Fruit fly (Drosophila melanogaster) whole organism, embryonic: ENCODE measurements around the gene CG32487.

Experiments used
- Bgb ChIP-seq: fragments of 200-800 bp; sonication (Bioruptor generic); IDR thresholded peaks from 2 replicates; pipeline ENCODE4 v1.3.6; 2022; ENCODE audit warnings: missing biosample characterization, missing genetic modification characterization; ENCODE audit not compliant: partially characterized antibody
- CG10147 ChIP-seq: fragments of 200-800 bp; sonication (Bioruptor generic); optimal IDR thresholded peaks from 2 replicates; lab custom pipeline; 2019; ENCODE audit warnings: missing biosample characterization, mild to moderate bottlenecking, missing genetic modification characterization, moderate library complexity
- CG10209 ChIP-seq: fragments of 200-800 bp; sonication (Bioruptor generic); optimal IDR thresholded peaks from 3 replicates; lab custom pipeline; 2017; ENCODE audit warnings: missing biosample characterization, mild to moderate bottlenecking, missing genetic modification characterization, missing genetic modification reagents
- CG11696 ChIP-seq: fragments of 200-800 bp; sonication (Bioruptor generic); IDR thresholded peaks from 2 replicates; pipeline ENCODE4 v1.3.6; 2022; ENCODE audit warnings: missing biosample characterization, missing genetic modification characterization
- CG12071 ChIP-seq: fragments of 200-800 bp; sonication (Bioruptor generic); optimal IDR thresholded peaks from 3 replicates; lab custom pipeline; 2018; ENCODE audit warnings: missing biosample characterization, mild to moderate bottlenecking, missing genetic modification characterization
- CG13123 ChIP-seq: fragments of 200-800 bp; sonication (Bioruptor generic); optimal IDR thresholded peaks from 2 replicates; lab custom pipeline; 2016; ENCODE audit warnings: missing biosample characterization, missing genetic modification characterization
- CG14441 ChIP-seq: fragments of 200-800 bp; sonication (Bioruptor generic); IDR thresholded peaks from 2 replicates; pipeline ENCODE4 v1.3.6; 2022; ENCODE audit warnings: missing biosample characterization, missing genetic modification characterization
- CG15269 ChIP-seq: fragments of 200-800 bp; sonication (Bioruptor generic); optimal IDR thresholded peaks from 2 replicates; lab custom pipeline; 2018; ENCODE audit warnings: missing biosample characterization, mild to moderate bottlenecking, missing genetic modification characterization, moderate library complexity
- CG1529 ChIP-seq: fragments of 200-800 bp; sonication (Bioruptor generic); optimal IDR thresholded peaks from 3 replicates; lab custom pipeline; 2018; ENCODE audit warnings: missing biosample characterization, missing genetic modification characterization
- CG1603 ChIP-seq: fragments of 200-800 bp; sonication (Bioruptor generic); optimal IDR thresholded peaks from 2 replicates; lab custom pipeline; 2019; ENCODE audit warnings: missing biosample characterization, mild to moderate bottlenecking, missing genetic modification characterization, moderate library complexity
- CG2120 ChIP-seq: fragments of 200-800 bp; sonication (Bioruptor generic); optimal IDR thresholded peaks from 3 replicates; lab custom pipeline; 2016; ENCODE audit warnings: missing biosample characterization, missing genetic modification characterization
- CG30020 ChIP-seq: fragments of 200-800 bp; optimal IDR thresholded peaks from 2 replicates; lab custom pipeline; 2019; ENCODE audit warnings: missing biosample characterization, mild to moderate bottlenecking, missing genetic modification characterization, moderate library complexity
- CG4424 ChIP-seq: fragments of 200-800 bp; sonication (Bioruptor generic); optimal IDR thresholded peaks from 3 replicates; lab custom pipeline; 2016; ENCODE audit warnings: missing biosample characterization, missing genetic modification characterization
- CG4617 ChIP-seq: fragments of 200-800 bp; sonication (Bioruptor generic); optimal IDR thresholded peaks from 3 replicates; lab custom pipeline; 2016; ENCODE audit warnings: missing biosample characterization, missing genetic modification characterization, borderline replicate concordance
- CG6791 ChIP-seq: fragments of 200-800 bp; sonication (Bioruptor generic); IDR thresholded peaks from 3 replicates; pipeline ENCODE4 v1.3.6; 2022; ENCODE audit warnings: missing biosample characterization, missing genetic modification characterization; ENCODE audit not compliant: partially characterized antibody
- CG7839 ChIP-seq: fragments of 200-800 bp; sonication (Bioruptor generic); optimal IDR thresholded peaks from 3 replicates; lab custom pipeline; 2018; ENCODE audit warnings: missing biosample characterization, mild to moderate bottlenecking, missing genetic modification characterization, moderate library complexity
- MTF-1 ChIP-seq: fragments of 200-800 bp; sonication (Bioruptor generic); optimal IDR thresholded peaks from 2 replicates; lab custom pipeline; 2018; ENCODE audit warnings: missing biosample characterization, mild to moderate bottlenecking, missing genetic modification characterization, borderline replicate concordance
- Med ChIP-seq: fragments of 200-800 bp; sonication (Bioruptor generic); peaks from one replicate; lab custom pipeline; 2016; ENCODE audit warnings: missing biosample characterization, missing genetic modification characterization, mild to moderate bottlenecking, inconsistent platforms, moderate library complexity
- NfI ChIP-seq: fragments of 200-800 bp; sonication (Bioruptor generic); optimal IDR thresholded peaks from 3 replicates; lab custom pipeline; 2018; ENCODE audit warnings: missing biosample characterization, mild to moderate bottlenecking, missing genetic modification characterization, moderate library complexity
- Oli ChIP-seq: fragments of 200-800 bp; sonication (Bioruptor generic); optimal IDR thresholded peaks from 2 replicates; lab custom pipeline; 2018; ENCODE audit warnings: missing biosample characterization, mild to moderate bottlenecking, missing genetic modification characterization, moderate library complexity
- Rfx ChIP-seq: fragments of 200-800 bp; sonication (Bioruptor generic); IDR thresholded peaks from 2 replicates; pipeline ENCODE4 v1.3.6; 2022; ENCODE audit warnings: missing biosample characterization, missing genetic modification characterization
- Rx ChIP-seq: fragments of 200-800 bp; sonication (Bioruptor generic); IDR thresholded peaks from 2 replicates; pipeline ENCODE4 v1.3.6; 2022; ENCODE audit warnings: missing biosample characterization, missing genetic modification characterization
- Sin3A ChIP-seq: fragments of >200 bp; optimal IDR thresholded peaks from 2 replicates; lab custom pipeline; 2018
- Sox100B ChIP-seq: fragments of 200-800 bp; sonication (Bioruptor generic); optimal IDR thresholded peaks from 3 replicates; lab custom pipeline; 2018; ENCODE audit warnings: missing biosample characterization, mild to moderate bottlenecking, missing genetic modification characterization
- Sox102F ChIP-seq: fragments of 200-800 bp; sonication (Bioruptor generic); optimal IDR thresholded peaks from 2 replicates; lab custom pipeline; 2018; ENCODE audit warnings: missing biosample characterization, mild to moderate bottlenecking, missing genetic modification characterization, moderate library complexity
- Xrp1 ChIP-seq: fragments of 200-800 bp; sonication (Bioruptor generic); IDR thresholded peaks from 2 replicates; pipeline ENCODE4 v1.3.6; 2022; ENCODE audit warnings: missing biosample characterization, missing genetic modification characterization
- bsh ChIP-seq, 2 experiments: fragments of 200-800 bp; sonication (Bioruptor generic); optimal IDR thresholded peaks; 2 replicates each; lab custom pipeline; 2017 to 2018; ENCODE audit warnings: mild to moderate bottlenecking in 2 of 2, missing biosample characterization in 2 of 2, missing genetic modification characterization in 2 of 2, moderate library complexity in 1 of 2
- dmrt99B ChIP-seq: fragments of 200-800 bp; sonication (Bioruptor generic); optimal IDR thresholded peaks from 2 replicates; lab custom pipeline; 2018; ENCODE audit warnings: missing biosample characterization, mild to moderate bottlenecking, missing genetic modification characterization, moderate library complexity
- ewg ChIP-seq: fragments of 200-800 bp; sonication (Bioruptor generic); optimal IDR thresholded peaks from 3 replicates; lab custom pipeline; 2017; ENCODE audit warnings: mild to moderate bottlenecking, missing biosample characterization, missing genetic modification reagents, missing genetic modification characterization
- fd96Cb ChIP-seq: fragments of 200-800 bp; sonication (Bioruptor generic); optimal IDR thresholded peaks from 2 replicates; lab custom pipeline; 2018; ENCODE audit warnings: missing biosample characterization, mild to moderate bottlenecking, missing genetic modification characterization, moderate library complexity
- gem ChIP-seq: fragments of 200-800 bp; sonication (Bioruptor generic); optimal IDR thresholded peaks from 2 replicates; lab custom pipeline; 2019; ENCODE audit warnings: missing biosample characterization, mild to moderate bottlenecking, missing genetic modification characterization, moderate library complexity
- gsb ChIP-seq: fragments of 200-800 bp; sonication (Bioruptor generic); IDR thresholded peaks from 2 replicates; pipeline ENCODE4 v1.3.6; 2022; ENCODE audit warnings: missing biosample characterization, missing genetic modification characterization
- ham ChIP-seq: fragments of 200-800 bp; sonication (Bioruptor generic); IDR thresholded peaks from 2 replicates; pipeline ENCODE4 v1.3.6; 2022; ENCODE audit warnings: missing biosample characterization, missing genetic modification characterization
- hkb ChIP-seq, 2 experiments: fragments of 200-800 bp in 1 of 2; fragments of >200 bp in 1 of 2; sonication (Bioruptor generic) in 1 of 2; IDR thresholded peaks in 1 of 2; optimal IDR thresholded peaks in 1 of 2; 2 replicates each; pipeline versions ENCODE4 v1.3.6 to Lab custom; 2017 to 2022; ENCODE audit warnings: missing biosample characterization in 1 of 2, missing genetic modification characterization in 1 of 2
- ken ChIP-seq: fragments of 200-800 bp; sonication (Bioruptor generic); IDR thresholded peaks from 3 replicates; pipeline ENCODE4 v1.3.6; 2022; ENCODE audit warnings: missing biosample characterization, missing genetic modification characterization
- lbe ChIP-seq: fragments of 200-800 bp; sonication (Bioruptor generic); optimal IDR thresholded peaks from 2 replicates; lab custom pipeline; 2016; ENCODE audit warnings: missing biosample characterization, mild to moderate bottlenecking, missing genetic modification characterization
- nerfin-2 ChIP-seq: fragments of 200-800 bp; sonication (Bioruptor generic); IDR thresholded peaks from 2 replicates; pipeline ENCODE4 v1.3.6; 2022; ENCODE audit warnings: missing biosample characterization, missing genetic modification characterization; ENCODE audit not compliant: partially characterized antibody
- odd ChIP-seq: fragments of 200-800 bp; sonication (Bioruptor generic); optimal IDR thresholded peaks from 2 replicates; lab custom pipeline; 2017; ENCODE audit warnings: missing biosample characterization, mild to moderate bottlenecking, missing genetic modification characterization
- pb ChIP-seq: fragments of 200-800 bp; sonication (Bioruptor generic); optimal IDR thresholded peaks from 3 replicates; lab custom pipeline; 2016; ENCODE audit warnings: missing biosample characterization, missing genetic modification characterization
- prd ChIP-seq, 3 experiments: fragments of >200 bp in 2 of 3; fragments of 200-800 bp in 1 of 3; sonication (Bioruptor generic) in 1 of 3; optimal IDR thresholded peaks in 2 of 3; IDR thresholded peaks in 1 of 3; 2 replicates in 2 of 3; 3 replicates in 1 of 3; pipeline versions ENCODE4 v1.3.6 to Lab custom; 2017 to 2022; ENCODE audit warnings: missing biosample characterization in 1 of 3, missing genetic modification characterization in 1 of 3
- pzg ChIP-seq: fragments of 200-800 bp; sonication (Bioruptor generic); optimal IDR thresholded peaks from 3 replicates; lab custom pipeline; 2018; ENCODE audit warnings: missing biosample characterization, mild to moderate bottlenecking, missing genetic modification characterization, moderate library complexity
- row ChIP-seq: fragments of 200-800 bp; sonication (Bioruptor generic); IDR thresholded peaks from 3 replicates; pipeline ENCODE4 v1.3.6; 2022; ENCODE audit warnings: missing biosample characterization, missing genetic modification characterization
- stc ChIP-seq: fragments of 200-800 bp; sonication (Bioruptor generic); IDR thresholded peaks from 2 replicates; pipeline ENCODE4 v1.3.6; 2022; ENCODE audit warnings: missing biosample characterization, missing genetic modification characterization
- tap ChIP-seq: fragments of 200-800 bp; optimal IDR thresholded peaks from 3 replicates; lab custom pipeline; 2019; ENCODE audit warnings: missing biosample characterization, mild to moderate bottlenecking, missing genetic modification characterization, moderate library complexity
- trh ChIP-seq: fragments of 200-800 bp; sonication (Bioruptor generic); optimal IDR thresholded peaks from 2 replicates; lab custom pipeline; 2016; ENCODE audit warnings: missing biosample characterization, missing genetic modification characterization
- vvl ChIP-seq: fragments of 200-800 bp; sonication (Bioruptor generic); IDR thresholded peaks from 2 replicates; pipeline ENCODE4 v1.3.6; 2022; ENCODE audit warnings: missing biosample characterization, missing genetic modification characterization
- yki ChIP-seq: fragments of >200 bp; optimal IDR thresholded peaks from 3 replicates; lab custom pipeline; 2018
- zen2 ChIP-seq: fragments of 200-800 bp; sonication (Bioruptor generic); IDR thresholded peaks from 3 replicates; pipeline ENCODE4 v1.3.6; 2022; ENCODE audit warnings: missing biosample characterization, missing genetic modification characterization; ENCODE audit not compliant: partially characterized antibody

Gene CG32487

dm6 chr3L:3045256-3045743 lies 28.2 kb upstream of the CG32487 start (continued):
- TF ChIP-seq Rfx (GFP tag; lab: Robert Waterston, UW), result peak; percentile 56; the same call in 1 of the 2 replicates
- no peak for TF ChIP-seq pzg (GFP tag; lab: Kevin White, UChicago)
- 0 out of 3 replicates have a peak, but pooled peaks have one; percentile 12 for TF ChIP-seq ken (GFP tag; lab: Robert Waterston, UW)
- no peak for TF ChIP-seq hkb (optimal IDR thresholded peaks at IDR 0.05; lab: Kevin White, UChicago)
- peak; percentile 57; the same call in 1 of the 2 replicates for TF ChIP-seq hkb (GFP tag; IDR thresholded peaks at IDR 0.05; lab: Robert Waterston, UW)
- TF ChIP-seq trh, result no peak
- TF ChIP-seq MTF-1, result no peak
- peak; percentile 51; the same call in 2 of the 3 replicates for TF ChIP-seq row (GFP tag; lab: Robert Waterston, UW)
- TF ChIP-seq Bgb (GFP tag; lab: Robert Waterston, UW), result no peak
- TF ChIP-seq CG10209 (GFP tag; lab: Kevin White, UChicago), result peak; percentile 68
- TF ChIP-seq prd (optimal IDR thresholded peaks at IDR 0.05; lab: Kevin White, UChicago), result no peak
- TF ChIP-seq prd (GFP tag; IDR thresholded peaks at IDR 0.05; lab: Robert Waterston, UW), result peak; percentile 45; the same call in 2 of the 3 replicates
- peak; percentile 13 for TF ChIP-seq NfI (GFP tag; lab: Kevin White, UChicago)
- peak; percentile 57 for TF ChIP-seq CG15269 (tag; lab: Kevin White, UChicago)
- no peak for TF ChIP-seq pb (GFP tag; lab: Kevin White, UChicago)
- TF ChIP-seq gem (tag; lab: Kevin White, UChicago), result peak; percentile 67
- TF ChIP-seq Sin3A (lab: Kevin White, UChicago), result no peak
- peak; percentile 41 for TF ChIP-seq CG10147 (GFP tag; lab: Kevin White, UChicago)
- peak; percentile 29; the same call in 1 of the 2 replicates for TF ChIP-seq stc
- TF ChIP-seq CG4617 (GFP tag; lab: Kevin White, UChicago), result no peak
- TF ChIP-seq Oli (tag; lab: Kevin White, UChicago), result peak; percentile 71
- peak; percentile 29 for TF ChIP-seq ewg (GFP tag; lab: Kevin White, UChicago)
- peak; percentile 59 for TF ChIP-seq Med (GFP tag; lab: Kevin White, UChicago)
- no peak for TF ChIP-seq yki (lab: Kevin White, UChicago)
- peak; percentile 63 for TF ChIP-seq dmrt99B (tag; lab: Kevin White, UChicago)
- TF ChIP-seq CG11696 (GFP tag; lab: Robert Waterston, UW), result peak; percentile 70
- TF ChIP-seq odd (GFP tag; lab: Kevin White, UChicago), result peak; percentile 22
- no peak for TF ChIP-seq nerfin-2 (GFP tag; lab: Robert Waterston, UW)
- TF ChIP-seq CG2120 (GFP tag; lab: Kevin White, UChicago), result peak; percentile 39
- no peak for TF ChIP-seq CG6791 (GFP tag; lab: Robert Waterston, UW)
- no peak for TF ChIP-seq zen2 (GFP tag; lab: Robert Waterston, UW)
- TF ChIP-seq Sox102F (GFP tag; lab: Kevin White, UChicago), result peak; percentile 61
- TF ChIP-seq CG7839 (tag; lab: Kevin White, UChicago), result peak; percentile 37
- TF ChIP-seq lbe (GFP tag; lab: Kevin White, UChicago), result peak; percentile 80
- TF ChIP-seq CG1603, result peak; percentile 13
- peak; percentile 25 for TF ChIP-seq CG13123
- 0 out of 2 replicates have a peak, but pooled peaks have one; percentile 4 for TF ChIP-seq Rx
- TF ChIP-seq Sox100B, result peak; percentile 49
- peak; percentile 56; the same call in 1 of the 2 replicates for TF ChIP-seq vvl (GFP tag; lab: Robert Waterston, UW)
- no peak for TF ChIP-seq tap
- peak; percentile 27; the same call in 1 of the 2 replicates for TF ChIP-seq CG14441 (GFP tag; lab: Robert Waterston, UW)
- no peak for TF ChIP-seq CG30020
- TF ChIP-seq bsh (GFP tag; optimal IDR thresholded peaks at IDR 0.05; lab: Kevin White, UChicago), result peak; percentile 47 to 81
- no peak for TF ChIP-seq ham
- peak; percentile 13 for TF ChIP-seq CG4424 (GFP tag; lab: Kevin White, UChicago)
- no peak for TF ChIP-seq CG12071
- TF ChIP-seq fd96Cb, result peak; percentile 38
- peak; percentile 31; the same call in 1 of the 2 replicates for TF ChIP-seq Xrp1 (GFP tag; lab: Robert Waterston, UW)
- no peak for TF ChIP-seq CG1529 (GFP tag; lab: Kevin White, UChicago)
- no peak for TF ChIP-seq gsb
